Fruit fly (Drosophila melanogaster): ENCODE results near the gene tbrd-1.

DNA sequence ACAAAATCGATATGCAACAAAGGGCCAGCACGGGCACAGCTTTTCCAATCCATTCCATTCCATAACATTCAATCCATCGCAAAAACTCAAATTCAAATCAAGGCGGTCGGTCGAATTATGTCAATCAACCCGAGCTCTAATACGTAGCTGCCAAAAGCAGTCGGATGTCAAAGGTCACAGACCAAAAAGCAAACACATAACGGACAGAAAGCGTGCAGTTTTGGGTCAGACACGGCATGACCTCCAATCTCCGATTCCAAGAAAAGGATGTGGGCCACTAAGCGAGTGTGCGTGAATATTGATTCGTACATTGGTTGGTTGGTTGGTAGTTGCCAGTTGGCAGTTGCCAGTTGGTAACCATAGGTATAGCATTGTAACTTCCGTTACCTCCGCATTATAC, 18.6 kb downstream of the tbrd-1 start:
- TF ChIP-seq CG1620 (GFP tag; optimal IDR thresholded peaks at IDR 0.05): no peak
- TF ChIP-seq Hr96 (GFP tag; optimal IDR thresholded peaks at IDR 0.05): no peak
- TF ChIP-seq CG7045 (GFP tag; optimal IDR thresholded peaks at IDR 0.05): no peak
- no peak for TF ChIP-seq kay (GFP tag; ENCODE audit: borderline replicate concordance)
- TF ChIP-seq Clk (GFP tag; optimal IDR thresholded peaks at IDR 0.05): no peak
- TF ChIP-seq toe (GFP tag; optimal IDR thresholded peaks at IDR 0.05): no peak
- no peak for TF ChIP-seq cic (GFP tag; optimal IDR thresholded peaks at IDR 0.05)
- no peak for TF ChIP-seq CG7101 (tag; optimal IDR thresholded peaks at IDR 0.05)
- TF ChIP-seq Mnt (GFP tag; optimal IDR thresholded peaks at IDR 0.05): no peak

Measured in whole organism, adult.